Worm (Caenorhabditis elegans) whole organism, early embryonic: ENCODE data around the gene M18.6.

ENCODE experiments used
- ama-1 ChIP-seq: fragments of 150-350 bp; optimal IDR thresholded peaks from 2 replicates; lab custom pipeline; 2014
- ceh-13 ChIP-seq: fragments of 200-800 bp; sonication (Bioruptor generic); optimal IDR thresholded peaks from 2 replicates; lab custom pipeline; 2018; ENCODE audit warnings: mild to moderate bottlenecking, missing genetic modification characterization, missing compliant biosample characterization
- ets-7 ChIP-seq: sonication (generic microtip); optimal IDR thresholded peaks from 2 replicates; lab custom pipeline; 2016; ENCODE audit warnings: missing genotype, missing genetic modification characterization, missing compliant biosample characterization
- hmg-4 ChIP-seq: fragments of 200-800 bp; sonication (Bioruptor generic); optimal IDR thresholded peaks from 2 replicates; lab custom pipeline; 2018; ENCODE audit warnings: mild to moderate bottlenecking, missing genetic modification characterization, missing compliant biosample characterization
- hnd-1 ChIP-seq: sonication (generic microtip); optimal IDR thresholded peaks from 2 replicates; lab custom pipeline; 2016; ENCODE audit warnings: missing genetic modification characterization, missing compliant biosample characterization
- scrt-1 ChIP-seq: fragments of 200-800 bp; sonication (Bioruptor generic); IDR thresholded peaks from 2 replicates; pipeline ENCODE4 v1.3.6; 2022; ENCODE audit warnings: missing genetic modification characterization, missing compliant biosample characterization
- tbx-11 ChIP-seq: fragments of 200-800 bp; sonication (Bioruptor generic); IDR thresholded peaks from 2 replicates; pipeline ENCODE4 v1.3.6; 2022; ENCODE audit warnings: missing genetic modification characterization, missing compliant biosample characterization

ce11 chrIV:12080807-12081206 is 40.3 kb upstream of the M18.6 start:
- TF ChIP-seq ama-1 (lab: Kevin White, UChicago): no peak
- TF ChIP-seq tbx-11 (GFP tag; lab: Robert Waterston, UW): no peak
- TF ChIP-seq hnd-1 (tag; lab: Kevin White, UChicago): no peak
- no peak for TF ChIP-seq hmg-4
- TF ChIP-seq scrt-1 (GFP tag; lab: Robert Waterston, UW): no peak
- no peak for TF ChIP-seq ets-7 (tag; lab: Kevin White, UChicago)
- no peak for TF ChIP-seq ceh-13
